Fruit fly (Drosophila melanogaster) whole organism, embryonic: ENCODE data around the gene Rbcn-3B.

ENCODE experiments used
- ATbp ChIP-seq: fragments of 200-800 bp; sonication (Bioruptor generic); optimal IDR thresholded peaks from 2 replicates; lab custom pipeline; 2017; ENCODE audit warnings: missing biosample characterization, mild to moderate bottlenecking, missing genetic modification characterization, missing genetic modification reagents
- CG11085 ChIP-seq: fragments of 200-800 bp; sonication (Bioruptor generic); IDR thresholded peaks from 2 replicates; pipeline ENCODE4 v1.3.6; 2022; ENCODE audit warnings: missing biosample characterization, missing genetic modification characterization
- CG11456 ChIP-seq: fragments of 200-800 bp; sonication (Bioruptor generic); IDR thresholded peaks from 3 replicates; pipeline ENCODE4 v1.3.6; 2022; ENCODE audit warnings: missing biosample characterization, missing genetic modification characterization
- CG12104 ChIP-seq: fragments of 200-800 bp; sonication (Bioruptor generic); optimal IDR thresholded peaks from 3 replicates; lab custom pipeline; 2016; ENCODE audit warnings: missing biosample characterization, missing genetic modification characterization
- CG12155 ChIP-seq: fragments of 200-800 bp; sonication (Bioruptor generic); optimal IDR thresholded peaks from 3 replicates; lab custom pipeline; 2016; ENCODE audit warnings: missing biosample characterization, missing genetic modification characterization
- CG13287 ChIP-seq: fragments of 200-800 bp; sonication (Bioruptor generic); IDR thresholded peaks from 2 replicates; pipeline ENCODE4 v1.3.6; 2022; ENCODE audit warnings: missing biosample characterization, missing genetic modification characterization; ENCODE audit not compliant: partially characterized antibody
- CG15479 ChIP-seq: fragments of 200-800 bp; sonication (Bioruptor generic); optimal IDR thresholded peaks from 3 replicates; lab custom pipeline; 2019; ENCODE audit warnings: missing biosample characterization, mild to moderate bottlenecking, missing genetic modification characterization, moderate library complexity
- CG17328 ChIP-seq: fragments of 200-800 bp; sonication (Bioruptor generic); IDR thresholded peaks from 2 replicates; pipeline ENCODE4 v1.3.6; 2022; ENCODE audit warnings: missing biosample characterization, missing genetic modification characterization
- CG17612 ChIP-seq: fragments of 200-800 bp; sonication (Bioruptor generic); IDR thresholded peaks from 2 replicates; pipeline ENCODE4 v1.3.6; 2022; ENCODE audit warnings: missing biosample characterization, missing genetic modification characterization
- CG2875 ChIP-seq: fragments of 200-800 bp; sonication (Bioruptor generic); optimal IDR thresholded peaks from 2 replicates; lab custom pipeline; 2017; ENCODE audit warnings: missing biosample characterization, mild to moderate bottlenecking, missing genetic modification characterization, missing genetic modification reagents
- CG31224 ChIP-seq: fragments of 200-800 bp; sonication (Bioruptor generic); IDR thresholded peaks from 2 replicates; pipeline ENCODE4 v1.3.6; 2022; ENCODE audit warnings: missing biosample characterization, missing genetic modification characterization
- CG32767 ChIP-seq: fragments of 200-800 bp; sonication (Bioruptor generic); IDR thresholded peaks from 2 replicates; pipeline ENCODE4 v1.3.6; 2022; ENCODE audit warnings: missing biosample characterization, missing genetic modification characterization
- CG3726 ChIP-seq: fragments of 200-800 bp; sonication (Bioruptor generic); IDR thresholded peaks from 3 replicates; pipeline ENCODE4, ENCODE4 v1.3.6; 2022; ENCODE audit warnings: missing biosample characterization, missing genetic modification characterization
- CG42726 ChIP-seq: fragments of 200-800 bp; sonication (Bioruptor generic); IDR thresholded peaks from 2 replicates; pipeline ENCODE4 v1.3.6; 2022; ENCODE audit warnings: missing biosample characterization, missing genetic modification characterization; ENCODE audit not compliant: partially characterized antibody
- CG8388 ChIP-seq: fragments of 200-800 bp; sonication (Bioruptor generic); optimal IDR thresholded peaks from 2 replicates; lab custom pipeline; 2019; ENCODE audit warnings: missing biosample characterization, mild to moderate bottlenecking, missing genetic modification characterization, moderate library complexity
- CG9727 ChIP-seq: fragments of 200-800 bp; sonication (Bioruptor generic); optimal IDR thresholded peaks from 3 replicates; lab custom pipeline; 2017; ENCODE audit warnings: missing biosample characterization, mild to moderate bottlenecking, missing genetic modification characterization
- Camta ChIP-seq: fragments of 200-800 bp; sonication (Bioruptor generic); optimal IDR thresholded peaks from 2 replicates; lab custom pipeline; 2016; ENCODE audit warnings: missing biosample characterization, missing genetic modification characterization
- CkIIα-i1 ChIP-seq: fragments of 200-800 bp; sonication (Bioruptor generic); IDR thresholded peaks from 2 replicates; pipeline ENCODE4 v1.3.6; 2022; ENCODE audit warnings: missing biosample characterization, missing genetic modification characterization
- D19B ChIP-seq: fragments of 200-800 bp; sonication (Bioruptor generic); optimal IDR thresholded peaks from 2 replicates; lab custom pipeline; 2017; ENCODE audit warnings: missing biosample characterization, mild to moderate bottlenecking, missing genetic modification characterization
- HHEX ChIP-seq: fragments of 200-800 bp; sonication (Bioruptor generic); optimal IDR thresholded peaks from 3 replicates; lab custom pipeline; 2017; ENCODE audit warnings: missing biosample characterization, mild to moderate bottlenecking, missing genetic modification characterization, missing genetic modification reagents
- Hr78 ChIP-seq, 2 experiments: fragments of 200-800 bp in 1 of 2; fragments of >200 bp in 1 of 2; sonication (Bioruptor generic) in 1 of 2; optimal IDR thresholded peaks; 2 replicates each; lab custom pipeline; 2017 to 2019; ENCODE audit warnings: missing biosample characterization in 2 of 2, missing genetic modification characterization in 2 of 2, mild to moderate bottlenecking in 1 of 2, moderate library complexity in 1 of 2
- Lhr ChIP-seq: fragments of 200-800 bp; sonication (Bioruptor generic); optimal IDR thresholded peaks from 3 replicates; lab custom pipeline; 2017; ENCODE audit warnings: mild to moderate bottlenecking, missing biosample characterization, missing genetic modification reagents, missing genetic modification characterization
- MBD-R2 ChIP-seq: fragments of 200-800 bp; sonication (Bioruptor generic); IDR thresholded peaks from 2 replicates; pipeline ENCODE4 v1.3.6; 2022; ENCODE audit warnings: missing biosample characterization, missing genetic modification characterization
- Oaz ChIP-seq: fragments of 200-800 bp; sonication (Bioruptor generic); IDR thresholded peaks from 2 replicates; pipeline ENCODE4 v1.3.6; 2022; ENCODE audit warnings: missing biosample characterization, missing genetic modification characterization
- Oli ChIP-seq: fragments of 200-800 bp; sonication (Bioruptor generic); optimal IDR thresholded peaks from 2 replicates; lab custom pipeline; 2018; ENCODE audit warnings: missing biosample characterization, mild to moderate bottlenecking, missing genetic modification characterization, moderate library complexity
- Opbp ChIP-seq: fragments of 200-800 bp; sonication (Bioruptor generic); IDR thresholded peaks from 3 replicates; pipeline ENCODE4 v1.3.6; 2022; ENCODE audit warnings: missing biosample characterization, missing genetic modification characterization; ENCODE audit not compliant: partially characterized antibody
- Side ChIP-seq: fragments of 200-800 bp; sonication (Bioruptor generic); optimal IDR thresholded peaks from 2 replicates; lab custom pipeline; 2016; ENCODE audit warnings: missing biosample characterization, missing genetic modification characterization
- Stat92E ChIP-seq, 3 experiments: fragments of >200 bp in 2 of 3; fragments of 200-800 bp in 1 of 3; sonication (Bioruptor generic) in 1 of 3; optimal IDR thresholded peaks; 2 replicates each; lab custom pipeline; 2017 to 2019; ENCODE audit warnings: missing biosample characterization in 3 of 3, missing genetic modification characterization in 3 of 3, mild to moderate bottlenecking in 1 of 3, moderate library complexity in 1 of 3
- ash1 ChIP-seq: fragments of 200-800 bp; sonication (Bioruptor generic); optimal IDR thresholded peaks from 2 replicates; lab custom pipeline; 2018; ENCODE audit warnings: missing biosample characterization, mild to moderate bottlenecking, missing genetic modification characterization
- bsh ChIP-seq, 2 experiments: fragments of 200-800 bp; sonication (Bioruptor generic); optimal IDR thresholded peaks; 2 replicates each; lab custom pipeline; 2017 to 2018; ENCODE audit warnings: mild to moderate bottlenecking in 2 of 2, missing biosample characterization in 2 of 2, missing genetic modification characterization in 2 of 2, moderate library complexity in 1 of 2
- chif ChIP-seq, 2 experiments: fragments of 200-800 bp; sonication (Bioruptor generic); optimal IDR thresholded peaks; 3 replicates each; lab custom pipeline; 2016; ENCODE audit warnings: missing biosample characterization in 2 of 2, missing genetic modification characterization in 2 of 2
- crol ChIP-seq: fragments of 200-800 bp; sonication (Bioruptor generic); IDR thresholded peaks from 2 replicates; pipeline ENCODE4 v1.3.6; 2022; ENCODE audit warnings: missing biosample characterization, missing genetic modification characterization
- da ChIP-seq: fragments of 200-800 bp; sonication (Bioruptor generic); optimal IDR thresholded peaks from 2 replicates; lab custom pipeline; 2016; ENCODE audit warnings: missing biosample characterization, missing genetic modification characterization
- hbn ChIP-seq: fragments of 200-800 bp; sonication (Bioruptor generic); IDR thresholded peaks from 2 replicates; pipeline ENCODE4 v1.3.6; 2022; ENCODE audit warnings: missing biosample characterization, missing genetic modification characterization; ENCODE audit not compliant: partially characterized antibody
- ind ChIP-seq: fragments of 200-800 bp; sonication (Bioruptor generic); optimal IDR thresholded peaks from 3 replicates; lab custom pipeline; 2016; ENCODE audit warnings: missing biosample characterization, missing genetic modification characterization
- jing ChIP-seq: fragments of 200-800 bp; sonication (Bioruptor generic); optimal IDR thresholded peaks from 2 replicates; lab custom pipeline; 2018; ENCODE audit warnings: missing biosample characterization, mild to moderate bottlenecking, missing genetic modification characterization
- ken ChIP-seq: fragments of 200-800 bp; sonication (Bioruptor generic); IDR thresholded peaks from 3 replicates; pipeline ENCODE4 v1.3.6; 2022; ENCODE audit warnings: missing biosample characterization, missing genetic modification characterization
- kni ChIP-seq: fragments of 200-800 bp; sonication (Bioruptor generic); optimal IDR thresholded peaks from 3 replicates; lab custom pipeline; 2017; ENCODE audit warnings: mild to moderate bottlenecking, missing biosample characterization, missing genetic modification reagents, missing genetic modification characterization
- mld ChIP-seq: fragments of 200-800 bp; sonication (Bioruptor generic); IDR thresholded peaks from 3 replicates; pipeline ENCODE4 v1.3.6; 2022; ENCODE audit warnings: missing biosample characterization, missing genetic modification characterization; ENCODE audit not compliant: partially characterized antibody
- nmo ChIP-seq: fragments of 200-800 bp; sonication (Bioruptor generic); optimal IDR thresholded peaks from 2 replicates; lab custom pipeline; 2018; ENCODE audit warnings: missing biosample characterization, mild to moderate bottlenecking, missing genetic modification characterization, moderate library complexity
- pita ChIP-seq: fragments of 200-800 bp; sonication (Bioruptor generic); optimal IDR thresholded peaks from 2 replicates; lab custom pipeline; 2017; ENCODE audit warnings: missing biosample characterization, mild to moderate bottlenecking, missing genetic modification characterization
- run ChIP-seq: fragments of 200-800 bp; sonication (Bioruptor generic); optimal IDR thresholded peaks from 3 replicates; lab custom pipeline; 2018; ENCODE audit warnings: missing biosample characterization, mild to moderate bottlenecking, missing genetic modification characterization
- tin ChIP-seq: fragments of 200-800 bp; sonication (Bioruptor generic); optimal IDR thresholded peaks from 3 replicates; lab custom pipeline; 2016; ENCODE audit warnings: missing biosample characterization, missing genetic modification characterization
- toy ChIP-seq: fragments of 200-800 bp; sonication (Bioruptor generic); IDR thresholded peaks from 2 replicates; pipeline ENCODE4 v1.3.6; 2022; ENCODE audit warnings: missing biosample characterization, missing genetic modification characterization
- ttk ChIP-seq: fragments of 200-800 bp; sonication (Bioruptor generic); IDR thresholded peaks from 2 replicates; pipeline ENCODE4 v2.1.2; 2022; ENCODE audit warnings: missing biosample characterization, missing genetic modification characterization
- unpg ChIP-seq: fragments of 200-800 bp; sonication (Bioruptor generic); optimal IDR thresholded peaks from 3 replicates; lab custom pipeline; 2018; ENCODE audit warnings: missing biosample characterization, mild to moderate bottlenecking, missing genetic modification characterization, moderate library complexity
- usp ChIP-seq: fragments of >200 bp; optimal IDR thresholded peaks from 2 replicates; lab custom pipeline; 2017; ENCODE audit warnings: missing biosample characterization, missing genetic modification characterization
- z ChIP-seq: fragments of 200-800 bp; sonication (Bioruptor generic); IDR thresholded peaks from 3 replicates; pipeline ENCODE4 v1.3.6; 2022; ENCODE audit warnings: missing biosample characterization, missing genetic modification characterization

Gene Rbcn-3B

DNA sequence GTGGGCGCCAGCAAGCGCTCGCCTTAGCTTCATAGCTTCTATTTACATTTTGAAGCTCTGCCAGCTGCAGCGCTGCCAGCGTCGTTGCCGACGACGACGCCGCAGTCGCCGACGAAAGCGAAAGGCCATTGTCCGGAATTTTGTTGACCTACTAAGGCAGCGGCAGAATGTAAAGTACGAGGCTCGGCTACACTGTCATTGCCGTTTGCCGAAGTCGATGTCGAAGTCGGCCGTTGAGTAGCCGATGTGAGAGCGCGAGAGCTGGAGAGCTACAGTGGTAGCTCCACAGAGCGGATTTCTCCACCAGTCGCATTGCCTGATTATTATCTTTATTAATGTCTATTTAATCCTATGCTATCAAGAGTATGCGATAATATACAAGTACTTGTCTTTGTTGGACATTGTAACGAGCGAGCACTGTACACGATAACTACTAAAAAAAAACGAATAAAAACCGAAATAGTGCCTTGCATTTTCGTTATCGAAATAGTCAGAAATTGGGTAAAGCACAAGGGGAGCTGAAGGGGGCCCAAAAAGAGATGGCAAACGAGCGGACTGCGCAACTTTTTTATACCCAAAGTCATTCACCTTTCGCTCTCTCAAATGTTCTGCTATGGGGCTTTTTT lies 55.0 kb downstream of the Rbcn-3B start (continued):
- TF ChIP-seq CG9727 (GFP tag; lab: Kevin White, UChicago): peak; percentile 81
- TF ChIP-seq Lhr (GFP tag; lab: Kevin White, UChicago): peak; percentile 68
- TF ChIP-seq ash1 (GFP tag; lab: Kevin White, UChicago): peak; percentile 32
- TF ChIP-seq z (GFP tag; lab: Robert Waterston, UW): peak; percentile 48; the same call in 1 of the 3 replicates
- TF ChIP-seq CG42726 (GFP tag; lab: Robert Waterston, UW): no peak
- TF ChIP-seq unpg (GFP tag; lab: Kevin White, UChicago): peak; percentile 95
- TF ChIP-seq Opbp: no peak
- peak; percentile 92 for TF ChIP-seq Oaz (GFP tag; lab: Robert Waterston, UW)
- peak; percentile 92 for TF ChIP-seq jing (GFP tag; lab: Kevin White, UChicago)
- peak; percentile 80 for TF ChIP-seq MBD-R2 (GFP tag; lab: Robert Waterston, UW)
- peak; percentile 96 for TF ChIP-seq ttk
- peak; percentile 74 for TF ChIP-seq CG31224 (GFP tag; lab: Robert Waterston, UW)
- TF ChIP-seq tin (GFP tag; lab: Kevin White, UChicago): peak; percentile 96
- peak; percentile 88 for TF ChIP-seq Camta (GFP tag; lab: Kevin White, UChicago)
- TF ChIP-seq kni (GFP tag; lab: Kevin White, UChicago): peak; percentile 79
- TF ChIP-seq CG17328 (GFP tag; lab: Robert Waterston, UW): peak; percentile 94
- TF ChIP-seq CG11085: peak; percentile 85
- TF ChIP-seq usp (GFP tag; lab: Kevin White, UChicago): no peak
- TF ChIP-seq nmo (GFP tag; lab: Kevin White, UChicago): peak; percentile 94
- TF ChIP-seq Side (GFP tag; lab: Kevin White, UChicago): peak; percentile 92
- peak; percentile 97 for TF ChIP-seq ATbp (GFP tag; lab: Kevin White, UChicago)
- TF ChIP-seq bsh (GFP tag; optimal IDR thresholded peaks at IDR 0.05; lab: Kevin White, UChicago): peak; percentile 26 to 95
- no peak for TF ChIP-seq pita
- peak; percentile 89 for TF ChIP-seq CG2875 (GFP tag; lab: Kevin White, UChicago)
- TF ChIP-seq CG13287: 0 out of 2 replicates have a peak, but pooled peaks have one; percentile 24
- peak; percentile 95 for TF ChIP-seq Oli (tag; lab: Kevin White, UChicago)
- TF ChIP-seq CG11456 (GFP tag; lab: Robert Waterston, UW): peak; percentile 95
- TF ChIP-seq CG17612 (GFP tag; lab: Robert Waterston, UW): peak; percentile 81
- TF ChIP-seq CG3726 (GFP tag; lab: Robert Waterston, UW): peak; percentile 94
- peak; percentile 84 for TF ChIP-seq CG12155 (GFP tag; lab: Kevin White, UChicago)
- peak; percentile 91 for TF ChIP-seq CG32767
- peak; percentile 86 for TF ChIP-seq toy (GFP tag; lab: Robert Waterston, UW)
- TF ChIP-seq CG15479 (GFP tag; lab: Kevin White, UChicago): no peak
- TF ChIP-seq CkIIα-i1: peak; percentile 88
- peak; percentile 65 for TF ChIP-seq D19B
- peak; percentile 97 for TF ChIP-seq ind (GFP tag; lab: Kevin White, UChicago)

DNA sequence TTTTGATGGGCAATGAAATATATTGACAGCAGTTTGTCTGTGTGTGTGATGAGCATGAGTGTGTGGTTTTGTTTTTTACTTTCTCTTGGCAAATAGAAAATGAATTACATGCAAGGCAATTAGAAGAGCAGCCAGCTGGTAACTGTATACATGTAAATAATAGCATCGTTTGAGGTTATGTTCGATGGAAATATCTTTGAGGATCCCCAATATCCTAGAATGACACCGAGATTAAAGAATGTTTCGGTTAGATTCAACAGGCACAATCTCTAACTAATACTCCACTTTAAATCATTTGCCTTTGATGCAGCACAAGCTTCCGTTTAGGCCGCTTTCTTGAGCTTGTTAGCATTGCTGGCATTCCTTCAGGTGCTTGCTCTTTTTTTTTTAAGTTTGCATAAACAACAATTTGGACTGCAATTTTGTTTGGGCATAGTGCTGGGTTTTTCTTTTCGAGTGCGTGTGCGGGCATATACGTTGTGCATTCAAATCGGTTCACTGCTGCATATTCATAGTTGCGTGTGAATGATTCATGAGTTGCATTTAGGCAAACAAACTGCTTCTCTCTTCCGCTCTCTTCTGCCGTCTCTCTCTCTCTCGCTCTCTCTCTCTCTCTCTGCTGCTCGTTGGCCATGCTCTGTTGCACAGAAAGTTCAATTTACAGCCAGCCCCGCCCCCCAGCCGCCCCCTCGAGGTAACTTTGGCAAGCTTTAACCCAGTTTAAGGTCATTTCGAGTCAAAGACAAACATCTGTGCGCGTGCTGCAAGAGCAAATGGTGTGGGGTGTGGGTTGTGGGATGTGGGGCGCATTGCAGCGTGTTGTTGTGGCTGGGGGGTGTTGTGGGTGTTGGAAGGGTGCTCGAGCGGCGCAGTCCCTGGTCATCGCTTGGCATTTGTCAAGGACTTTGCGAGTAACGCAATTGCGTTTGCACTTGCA lies 56.0 kb downstream of the Rbcn-3B start:
- TF ChIP-seq CG12104 (GFP tag; lab: Kevin White, UChicago): no peak
- no peak for TF ChIP-seq chif (GFP tag; optimal IDR thresholded peaks at IDR 0.05; lab: Kevin White, UChicago)
- TF ChIP-seq Stat92E (GFP tag; optimal IDR thresholded peaks at IDR 0.05; lab: Kevin White, UChicago): no peak
- TF ChIP-seq crol (GFP tag; lab: Robert Waterston, UW): peak; percentile 62
- no peak for TF ChIP-seq da (GFP tag; lab: Kevin White, UChicago)
- TF ChIP-seq Hr78 (GFP tag; optimal IDR thresholded peaks at IDR 0.05; lab: Kevin White, UChicago): peak in 1 of 2 experiments; percentile 79
- TF ChIP-seq CG8388 (GFP tag; lab: Kevin White, UChicago): no peak
- no peak for TF ChIP-seq mld (GFP tag; lab: Robert Waterston, UW)
- no peak for TF ChIP-seq HHEX (GFP tag; lab: Kevin White, UChicago)
- no peak for TF ChIP-seq hbn (GFP tag; lab: Robert Waterston, UW)
- TF ChIP-seq run (tag; lab: Kevin White, UChicago): no peak
- no peak for TF ChIP-seq ken (GFP tag; lab: Robert Waterston, UW)
